Worm (Caenorhabditis elegans): Measurements from ENCODE around the gene R10H10.3.
A peak's percentile ranks its signal among the peaks of the same experiment; 100 is the strongest.

ce11 chrIV:10421256-10421655 lies 33.0 kb downstream of the R10H10.3 start:
- TF ChIP-seq nhr-237 (tag; optimal IDR thresholded peaks at IDR 0.05) (no peak), lin-32 (GFP tag; optimal IDR thresholded peaks at IDR 0.05) (peak; percentile 57), ham-2 (GFP tag; optimal IDR thresholded peaks at IDR 0.05) (peak; percentile 2), flh-1 (GFP tag; optimal IDR thresholded peaks at IDR 0.05) (no peak), nhr-12 (tag; optimal IDR thresholded peaks at IDR 0.05) (no peak), snpc-4 (tag; optimal IDR thresholded peaks at IDR 0.05) (no peak), elt-3 (tag; optimal IDR thresholded peaks at IDR 0.05) (no peak), mab-5 (tag; optimal IDR thresholded peaks at IDR 0.05) (no peak), ceh-39 (tag; optimal IDR thresholded peaks at IDR 0.05) (no peak), sptf-1 (tag; optimal IDR thresholded peaks at IDR 0.05) (no peak), lsy-2 (tag; optimal IDR thresholded peaks at IDR 0.05) (no peak), blmp-1 (tag; optimal IDR thresholded peaks at IDR 0.05) (no peak), ces-1 (GFP tag; optimal IDR thresholded peaks at IDR 0.05) (no peak), unc-62 (GFP tag; optimal IDR thresholded peaks at IDR 0.05) (no peak)

Data from whole organism, mixed stage, embryonic.